Fruit fly (Drosophila melanogaster) whole organism, embryonic: ENCODE results near the gene CG43121.

Experiments used
- ATbp ChIP-seq: fragments of 200-800 bp; sonication (Bioruptor generic); optimal IDR thresholded peaks from 2 replicates; lab custom pipeline; 2017; ENCODE audit warnings: missing biosample characterization, mild to moderate bottlenecking, missing genetic modification characterization, missing genetic modification reagents
- Atf6 ChIP-seq: fragments of 200-800 bp; sonication (Bioruptor generic); IDR thresholded peaks from 2 replicates; pipeline ENCODE4 v1.3.6; 2022; ENCODE audit warnings: missing biosample characterization, missing genetic modification characterization
- Blimp-1 ChIP-seq: fragments of 200-800 bp; sonication (Bioruptor generic); optimal IDR thresholded peaks from 3 replicates; lab custom pipeline; 2018; ENCODE audit warnings: missing biosample characterization, missing genetic modification characterization, mild to moderate bottlenecking, moderate library complexity, missing genetic modification reagents
- Bteb2 ChIP-seq: fragments of 200-800 bp; sonication (Bioruptor generic); optimal IDR thresholded peaks from 2 replicates; lab custom pipeline; 2016; ENCODE audit warnings: missing biosample characterization, missing genetic modification characterization
- CG10431 ChIP-seq: fragments of 200-800 bp; sonication (Bioruptor generic); optimal IDR thresholded peaks from 3 replicates; lab custom pipeline; 2018; ENCODE audit warnings: missing biosample characterization, mild to moderate bottlenecking, missing genetic modification characterization
- CG10959 ChIP-seq: fragments of 200-800 bp; sonication (Bioruptor generic); IDR thresholded peaks from 2 replicates; pipeline ENCODE4 v1.3.6; 2022; ENCODE audit warnings: missing biosample characterization, missing genetic modification characterization
- CG12391 ChIP-seq: fragments of 200-800 bp; sonication (Bioruptor generic); optimal IDR thresholded peaks from 3 replicates; lab custom pipeline; 2018; ENCODE audit warnings: missing biosample characterization, mild to moderate bottlenecking, missing genetic modification characterization, moderate library complexity
- CG12769 ChIP-seq: fragments of 200-800 bp; sonication (Bioruptor generic); optimal IDR thresholded peaks from 2 replicates; lab custom pipeline; 2019; ENCODE audit warnings: missing biosample characterization, mild to moderate bottlenecking, missing genetic modification characterization, moderate library complexity
- CG13287 ChIP-seq: fragments of 200-800 bp; sonication (Bioruptor generic); IDR thresholded peaks from 2 replicates; pipeline ENCODE4 v1.3.6; 2022; ENCODE audit warnings: missing biosample characterization, missing genetic modification characterization; ENCODE audit not compliant: partially characterized antibody
- CG13424 ChIP-seq: fragments of 200-800 bp; sonication (Bioruptor generic); optimal IDR thresholded peaks from 2 replicates; lab custom pipeline; 2019; ENCODE audit warnings: missing biosample characterization, mild to moderate bottlenecking, missing genetic modification characterization, moderate library complexity
- CG16779 ChIP-seq: fragments of 200-800 bp; sonication (Bioruptor generic); IDR thresholded peaks from 2 replicates; pipeline ENCODE4 v1.3.6; 2022; ENCODE audit warnings: missing biosample characterization, missing genetic modification characterization
- CG17361 ChIP-seq: fragments of 200-800 bp; sonication (Bioruptor generic); IDR thresholded peaks from 3 replicates; pipeline ENCODE4 v1.3.6; 2022; ENCODE audit warnings: missing biosample characterization, missing genetic modification characterization
- CG18262 ChIP-seq: fragments of 200-800 bp; optimal IDR thresholded peaks from 3 replicates; lab custom pipeline; 2019; ENCODE audit warnings: missing biosample characterization, mild to moderate bottlenecking, missing genetic modification characterization, moderate library complexity
- CG3065 ChIP-seq: fragments of 200-800 bp; sonication (Bioruptor generic); optimal IDR thresholded peaks from 2 replicates; lab custom pipeline; 2016; ENCODE audit warnings: missing biosample characterization, missing genetic modification characterization
- CG3281 ChIP-seq: fragments of 200-800 bp; sonication (Bioruptor generic); optimal IDR thresholded peaks from 3 replicates; lab custom pipeline; 2017; ENCODE audit warnings: missing biosample characterization, mild to moderate bottlenecking, missing genetic modification characterization
- CG5245 ChIP-seq: fragments of 200-800 bp; sonication (Bioruptor generic); optimal IDR thresholded peaks from 3 replicates; lab custom pipeline; 2016; ENCODE audit warnings: missing biosample characterization, missing genetic modification characterization
- CG9437 ChIP-seq: fragments of 200-800 bp; sonication (Bioruptor generic); optimal IDR thresholded peaks from 2 replicates; lab custom pipeline; 2018; ENCODE audit warnings: missing biosample characterization, mild to moderate bottlenecking, missing genetic modification characterization
- CG9932 ChIP-seq: fragments of 200-800 bp; sonication (Bioruptor generic); IDR thresholded peaks from 2 replicates; pipeline ENCODE4 v1.3.6; 2022; ENCODE audit warnings: missing biosample characterization, missing genetic modification characterization
- CTCF ChIP-seq: fragments of 200-800 bp; sonication (Bioruptor generic); optimal IDR thresholded peaks from 2 replicates; lab custom pipeline; 2017; ENCODE audit warnings: missing biosample characterization, mild to moderate bottlenecking, missing genetic modification characterization, moderate library complexity
- Kr ChIP-seq: fragments of 200-800 bp; sonication (Bioruptor generic); optimal IDR thresholded peaks from 2 replicates; lab custom pipeline; 2017; ENCODE audit warnings: missing biosample characterization, mild to moderate bottlenecking, missing genetic modification characterization
- Nf-YC ChIP-seq: fragments of 200-800 bp; optimal IDR thresholded peaks from 3 replicates; lab custom pipeline; 2019; ENCODE audit warnings: missing biosample characterization, mild to moderate bottlenecking, missing genetic modification characterization, moderate library complexity
- NfI ChIP-seq: fragments of 200-800 bp; sonication (Bioruptor generic); optimal IDR thresholded peaks from 3 replicates; lab custom pipeline; 2018; ENCODE audit warnings: missing biosample characterization, mild to moderate bottlenecking, missing genetic modification characterization, moderate library complexity
- Oaz ChIP-seq: fragments of 200-800 bp; sonication (Bioruptor generic); IDR thresholded peaks from 2 replicates; pipeline ENCODE4 v1.3.6; 2022; ENCODE audit warnings: missing biosample characterization, missing genetic modification characterization
- Opbp ChIP-seq: fragments of 200-800 bp; sonication (Bioruptor generic); IDR thresholded peaks from 3 replicates; pipeline ENCODE4 v1.3.6; 2022; ENCODE audit warnings: missing biosample characterization, missing genetic modification characterization; ENCODE audit not compliant: partially characterized antibody
- PHDP ChIP-seq: fragments of 200-800 bp; sonication (Bioruptor generic); optimal IDR thresholded peaks from 3 replicates; lab custom pipeline; 2018; ENCODE audit warnings: missing biosample characterization, mild to moderate bottlenecking, missing genetic modification characterization, moderate library complexity
- Rfx ChIP-seq: fragments of 200-800 bp; sonication (Bioruptor generic); IDR thresholded peaks from 2 replicates; pipeline ENCODE4 v1.3.6; 2022; ENCODE audit warnings: missing biosample characterization, missing genetic modification characterization
- Xrp1 ChIP-seq: fragments of 200-800 bp; sonication (Bioruptor generic); IDR thresholded peaks from 2 replicates; pipeline ENCODE4 v1.3.6; 2022; ENCODE audit warnings: missing biosample characterization, missing genetic modification characterization
- bab2 ChIP-seq: fragments of 200-800 bp; sonication (Bioruptor generic); optimal IDR thresholded peaks from 2 replicates; lab custom pipeline; 2016; ENCODE audit warnings: missing biosample characterization, missing genetic modification characterization
- bbx ChIP-seq: fragments of 200-800 bp; sonication (Bioruptor generic); IDR thresholded peaks from 2 replicates; pipeline ENCODE4 v1.3.6; 2022; ENCODE audit warnings: missing biosample characterization, missing genetic modification characterization; ENCODE audit not compliant: partially characterized antibody
- cad ChIP-seq: fragments of >200 bp; optimal IDR thresholded peaks from 2 replicates; lab custom pipeline; 2017; ENCODE audit warnings: missing biosample characterization, missing genetic modification characterization
- cwo ChIP-seq: fragments of 200-800 bp; sonication (Bioruptor generic); optimal IDR thresholded peaks from 3 replicates; lab custom pipeline; 2017; ENCODE audit warnings: missing biosample characterization, missing genetic modification characterization, mild to moderate bottlenecking, moderate library complexity, missing genetic modification reagents
- dysf ChIP-seq: fragments of 200-800 bp; sonication (Bioruptor generic); IDR thresholded peaks from 3 replicates; pipeline ENCODE4 v1.3.6; 2022; ENCODE audit warnings: missing biosample characterization, missing genetic modification characterization
- fd102C ChIP-seq: fragments of 200-800 bp; sonication (Bioruptor generic); optimal IDR thresholded peaks from 2 replicates; lab custom pipeline; 2018; ENCODE audit warnings: missing biosample characterization, mild to moderate bottlenecking, missing genetic modification characterization, moderate library complexity
- fd3F ChIP-seq: fragments of 200-800 bp; sonication (Bioruptor generic); optimal IDR thresholded peaks from 2 replicates; lab custom pipeline; 2018; ENCODE audit warnings: missing biosample characterization, mild to moderate bottlenecking, missing genetic modification characterization, moderate library complexity
- gt ChIP-seq: fragments of 200-800 bp; sonication (Bioruptor generic); IDR thresholded peaks from 2 replicates; pipeline ENCODE4 v1.3.6; 2022; ENCODE audit warnings: missing biosample characterization, missing genetic modification characterization
- hbn ChIP-seq: fragments of 200-800 bp; sonication (Bioruptor generic); IDR thresholded peaks from 2 replicates; pipeline ENCODE4 v1.3.6; 2022; ENCODE audit warnings: missing biosample characterization, missing genetic modification characterization; ENCODE audit not compliant: partially characterized antibody
- hkb ChIP-seq, 2 experiments: fragments of 200-800 bp in 1 of 2; fragments of >200 bp in 1 of 2; sonication (Bioruptor generic) in 1 of 2; IDR thresholded peaks in 1 of 2; optimal IDR thresholded peaks in 1 of 2; 2 replicates each; pipeline versions ENCODE4 v1.3.6 to Lab custom; 2017 to 2022; ENCODE audit warnings: missing biosample characterization in 1 of 2, missing genetic modification characterization in 1 of 2
- lab ChIP-seq: fragments of 200-800 bp; sonication (Bioruptor generic); optimal IDR thresholded peaks from 3 replicates; lab custom pipeline; 2017; ENCODE audit warnings: missing biosample characterization, missing genetic modification characterization, mild to moderate bottlenecking, moderate library complexity, missing genetic modification reagents
- otp ChIP-seq: fragments of 200-800 bp; sonication (Bioruptor generic); IDR thresholded peaks from 3 replicates; pipeline ENCODE4, ENCODE4 v1.3.6; 2022; ENCODE audit warnings: missing biosample characterization, missing genetic modification characterization
- p53 ChIP-seq: fragments of 200-800 bp; sonication (Bioruptor generic); optimal IDR thresholded peaks from 2 replicates; lab custom pipeline; 2016; ENCODE audit warnings: missing biosample characterization, missing genetic modification characterization
- pb ChIP-seq: fragments of 200-800 bp; sonication (Bioruptor generic); optimal IDR thresholded peaks from 3 replicates; lab custom pipeline; 2016; ENCODE audit warnings: missing biosample characterization, missing genetic modification characterization
- sd ChIP-seq: fragments of 200-800 bp; sonication (Bioruptor generic); optimal IDR thresholded peaks from 3 replicates; lab custom pipeline; 2018; ENCODE audit warnings: missing biosample characterization, mild to moderate bottlenecking, missing genetic modification characterization, moderate library complexity
- sens ChIP-seq: fragments of 200-800 bp; sonication (Bioruptor generic); peaks from one replicate; lab custom pipeline; 2016; ENCODE audit warnings: missing biosample characterization, missing genetic modification characterization
- sens-2 ChIP-seq: fragments of 200-800 bp; sonication (Bioruptor generic); IDR thresholded peaks from 2 replicates; pipeline ENCODE4 v1.3.6; 2022; ENCODE audit warnings: missing biosample characterization, missing genetic modification characterization
- slbo ChIP-seq: fragments of 200-800 bp; sonication (Bioruptor generic); IDR thresholded peaks from 2 replicates; pipeline ENCODE4 v1.3.6; 2022; ENCODE audit warnings: missing biosample characterization, missing genetic modification characterization
- sug ChIP-seq: fragments of 200-800 bp; optimal IDR thresholded peaks from 2 replicates; lab custom pipeline; 2019; ENCODE audit warnings: missing biosample characterization, mild to moderate bottlenecking, missing genetic modification characterization, moderate library complexity
- vvl ChIP-seq: fragments of 200-800 bp; sonication (Bioruptor generic); IDR thresholded peaks from 2 replicates; pipeline ENCODE4 v1.3.6; 2022; ENCODE audit warnings: missing biosample characterization, missing genetic modification characterization
- z ChIP-seq: fragments of 200-800 bp; sonication (Bioruptor generic); IDR thresholded peaks from 3 replicates; pipeline ENCODE4 v1.3.6; 2022; ENCODE audit warnings: missing biosample characterization, missing genetic modification characterization

The CG43121 gene

dm6 chr3L:14672387-14673110 is at the start of gene CG43121, which contains the start of gene ome:
TSS of gene CG43121 (minus strand) at chr3L:14672437.
TSS of gene ome (plus strand) at chr3L:14672839.
- TF ChIP-seq Kr (GFP tag; lab: Kevin White, UChicago) (no peak), otp (GFP tag; lab: Robert Waterston, UW) (peak; percentile 60; the same call in 2 of the 3 replicates), sens (peak; percentile 80), Opbp (peak; percentile 46; the same call in 1 of the 3 replicates), CG16779 (GFP tag; lab: Robert Waterston, UW) (0 out of 2 replicates have a peak, but pooled peaks have one; percentile 51), vvl (peak; percentile 42; the same call in 1 of the 2 replicates), CG12769 (peak; percentile 69), Rfx (no peak), sens-2 (GFP tag; lab: Robert Waterston, UW) (0 out of 2 replicates have a peak, but pooled peaks have one; percentile 17), Atf6 (GFP tag; lab: Robert Waterston, UW) (peak; percentile 62), bbx (GFP tag; lab: Robert Waterston, UW) (no peak), sug (tag; lab: Kevin White, UChicago) (peak; percentile 8), CG18262 (tag; lab: Kevin White, UChicago) (no peak), CG12391 (tag; lab: Kevin White, UChicago) (peak; percentile 39), CG5245 (GFP tag; lab: Kevin White, UChicago) (no peak), cad (GFP tag; lab: Kevin White, UChicago) (no peak), cwo (GFP tag; lab: Kevin White, UChicago) (peak; percentile 61), fd102C (GFP tag; lab: Kevin White, UChicago) (no peak), CTCF (GFP tag; lab: Kevin White, UChicago) (no peak), Bteb2 (GFP tag; lab: Kevin White, UChicago) (no peak), CG10959 (0 out of 2 replicates have a peak, but pooled peaks have one; percentile 5), Nf-YC (tag; lab: Kevin White, UChicago) (peak; percentile 21), CG13287 (GFP tag; lab: Robert Waterston, UW) (peak; percentile 36; the same call in 1 of the 2 replicates), CG9437 (peak; percentile 24), Xrp1 (GFP tag; lab: Robert Waterston, UW) (peak; percentile 29; the same call in 1 of the 2 replicates), bab2 (GFP tag; lab: Kevin White, UChicago) (peak; percentile 2), CG10431 (GFP tag; lab: Kevin White, UChicago) (no peak), dysf (GFP tag; lab: Robert Waterston, UW) (0 out of 3 replicates have a peak, but pooled peaks have one; percentile 10), PHDP (tag; lab: Kevin White, UChicago) (peak; percentile 28), hbn (0 out of 2 replicates have a peak, but pooled peaks have one; percentile 26), CG13424 (peak; percentile 21), Blimp-1 (GFP tag; lab: Kevin White, UChicago) (peak; percentile 88), pb (peak; percentile 21), CG3065 (GFP tag; lab: Kevin White, UChicago) (no peak), lab (GFP tag; lab: Kevin White, UChicago) (peak; percentile 34), slbo (GFP tag; lab: Robert Waterston, UW) (peak; percentile 25; the same call in 1 of the 2 replicates), Oaz (GFP tag; lab: Robert Waterston, UW) (no peak), CG9932 (GFP tag; lab: Robert Waterston, UW) (peak; percentile 44; the same call in 1 of the 2 replicates), fd3F (GFP tag; lab: Kevin White, UChicago) (peak; percentile 5), CG3281 (GFP tag; lab: Kevin White, UChicago) (no peak), NfI (GFP tag; lab: Kevin White, UChicago) (peak; percentile 11), p53 (GFP tag; lab: Kevin White, UChicago) (peak; percentile 11), hkb (optimal IDR thresholded peaks at IDR 0.05; lab: Kevin White, UChicago) (no peak), hkb (GFP tag; IDR thresholded peaks at IDR 0.05; lab: Robert Waterston, UW) (peak; percentile 58; the same call in 1 of the 2 replicates), ATbp (GFP tag; lab: Kevin White, UChicago) (peak; percentile 17), z (peak; percentile 59; the same call in 1 of the 3 replicates), gt (GFP tag; lab: Robert Waterston, UW) (no peak), CG17361 (GFP tag; lab: Robert Waterston, UW) (no peak), sd (tag; lab: Kevin White, UChicago) (peak; percentile 24)
